Fruit fly (Drosophila melanogaster) ovary, adult (tissue): ENCODE data around the gene CG4199.
A peak's percentile ranks its signal among the peaks of the same experiment; 100 is the strongest.

Experiments
- CG17801 ChIP-seq: fragments of 200-800 bp; optimal IDR thresholded peaks from 2 replicates; lab custom pipeline; 2019; ENCODE audit warnings: missing biosample characterization, mild to moderate bottlenecking, missing genetic modification characterization, moderate library complexity; ENCODE audit not compliant: partially characterized antibody

CG4199 gene

DNA sequence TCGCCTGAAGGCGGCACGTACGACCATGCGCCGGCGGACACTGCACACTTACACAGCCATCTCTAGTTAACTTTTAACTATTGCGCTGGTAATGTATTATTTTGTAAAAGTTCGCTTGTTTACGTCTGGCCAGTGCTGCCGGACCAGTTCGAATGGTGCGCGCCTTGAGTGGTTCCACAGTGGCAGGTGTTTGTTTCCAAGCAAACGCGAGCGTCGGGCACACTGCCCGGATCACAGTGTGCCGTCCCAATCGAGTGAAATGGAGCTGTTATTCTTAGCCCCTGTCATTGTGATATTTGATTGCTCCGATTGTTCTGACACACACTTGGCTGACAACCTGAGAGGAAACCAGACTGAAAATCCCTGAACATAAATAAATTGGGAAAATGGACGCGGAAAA is at the start of gene CG4199:
Gene CG4199 (minus strand): TSS at position 159 of the 400 bp plus-strand sequence.
- TF ChIP-seq CG17801 (GFP tag; lab: Kevin White, UChicago) = peak; percentile 55

DNA sequence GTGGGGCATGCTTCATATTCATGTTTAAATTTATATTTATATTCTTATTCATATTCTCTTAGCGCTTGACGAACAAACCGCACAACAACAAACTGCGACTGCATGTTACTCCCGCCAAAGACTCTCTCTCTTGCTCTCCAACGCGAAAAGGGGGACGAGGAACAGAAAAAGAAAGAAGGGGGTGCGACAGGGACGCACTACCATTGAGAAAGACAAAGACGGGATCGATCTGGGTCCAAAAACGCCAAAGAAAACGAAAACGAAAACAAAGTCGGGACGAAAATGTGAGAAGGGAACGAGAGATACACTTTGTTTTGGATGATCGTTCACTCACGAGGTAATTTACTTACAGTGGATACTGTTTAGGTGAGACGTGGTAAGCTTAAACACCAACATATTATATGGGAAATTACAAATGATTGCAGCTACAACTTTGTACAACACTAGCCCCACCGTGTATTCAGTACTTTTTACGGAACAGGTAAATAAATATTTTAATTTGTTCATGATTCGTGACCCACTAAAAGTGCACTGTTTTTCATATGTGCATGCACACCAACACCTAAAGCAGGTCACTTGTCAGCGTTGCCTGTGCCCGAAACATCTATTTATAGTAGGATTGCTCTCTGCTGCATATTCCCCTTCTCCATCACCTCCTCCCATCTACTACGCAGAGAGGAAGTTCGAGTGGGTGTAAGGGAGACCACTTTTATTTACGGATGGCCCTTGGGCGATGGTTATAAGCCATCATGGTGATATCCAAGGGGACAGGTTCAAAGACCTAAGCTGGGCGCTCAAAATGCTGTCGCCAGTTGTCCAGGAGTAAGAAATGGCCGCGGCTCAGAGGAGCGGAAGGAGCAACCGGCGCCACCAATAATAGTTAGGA is 48.7 kb upstream of the CG4199 start:
- TF ChIP-seq CG17801 (GFP tag; lab: Kevin White, UChicago) = peak; percentile 49

DNA sequence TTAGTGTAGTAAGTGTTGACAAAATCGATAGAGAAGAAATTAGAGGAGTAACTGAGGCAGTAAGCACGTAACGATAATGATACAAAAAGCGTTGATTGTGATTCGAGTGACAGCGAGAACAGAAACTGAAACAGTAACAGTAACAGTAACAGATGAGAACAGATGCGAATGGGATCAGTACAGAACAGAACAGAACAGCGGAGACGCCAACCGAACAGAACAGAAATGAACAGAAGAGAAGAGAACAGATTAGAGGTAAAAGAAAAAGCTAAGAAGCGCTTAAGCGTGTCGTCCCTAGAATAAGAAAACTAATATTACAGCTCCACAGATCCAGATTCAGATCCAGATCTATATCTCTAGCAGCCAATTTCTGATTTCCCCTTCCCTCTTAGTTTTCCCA is 39.4 kb upstream of the CG4199 start:
- no peak for TF ChIP-seq CG17801 (GFP tag; lab: Kevin White, UChicago)

DNA sequence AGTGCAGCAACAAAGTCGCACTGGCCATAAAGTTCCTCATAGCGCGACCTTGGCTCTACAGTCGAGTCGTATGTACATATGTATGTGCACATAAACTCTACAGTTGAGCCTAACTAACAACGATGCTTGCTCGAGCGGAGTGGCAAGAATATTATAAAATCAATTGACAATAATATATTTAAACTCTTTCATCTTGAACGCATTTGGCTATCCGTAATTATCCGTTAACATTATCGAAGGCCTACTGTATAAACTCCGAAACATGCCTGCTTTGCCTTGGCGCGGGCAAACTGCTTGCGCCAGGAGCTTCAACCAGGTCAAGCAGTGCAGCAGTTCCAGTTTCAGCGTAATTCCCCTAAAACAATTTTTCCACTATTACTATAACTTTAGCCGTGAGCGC is 35.4 kb upstream of the CG4199 start:
- TF ChIP-seq CG17801 (GFP tag; lab: Kevin White, UChicago) = peak; percentile 15

DNA sequence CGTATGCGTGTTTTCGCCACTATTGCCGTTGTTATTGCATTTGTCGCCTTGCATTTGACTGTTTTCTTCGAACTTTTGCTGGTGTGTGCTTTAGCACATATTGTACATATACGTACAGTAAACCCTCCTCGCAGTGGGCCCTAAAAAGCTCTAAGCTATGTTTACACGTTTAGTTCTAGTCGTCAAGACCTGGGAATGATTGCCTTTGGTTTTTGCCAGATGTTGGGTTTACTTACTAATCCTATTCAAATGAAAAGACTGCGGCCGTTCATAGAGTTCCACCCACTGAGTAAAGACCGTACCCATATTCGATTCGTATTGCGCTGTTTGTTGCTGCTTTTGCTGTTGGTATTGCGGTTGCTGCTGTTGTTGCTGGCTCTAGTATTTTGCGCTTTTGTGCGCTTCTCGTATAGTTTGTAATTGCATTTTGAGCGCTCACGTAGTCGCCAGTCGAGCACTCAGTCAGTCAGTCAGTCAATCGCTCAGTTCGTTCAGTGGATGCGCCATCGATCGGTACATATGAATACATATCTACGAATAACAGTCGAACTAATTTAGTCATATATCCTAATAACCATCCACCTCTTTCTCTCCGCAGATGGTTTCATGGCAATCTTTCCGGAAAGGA is 34.6 kb upstream of the CG4199 start:
- TF ChIP-seq CG17801 (GFP tag; lab: Kevin White, UChicago) = peak; percentile 90

DNA sequence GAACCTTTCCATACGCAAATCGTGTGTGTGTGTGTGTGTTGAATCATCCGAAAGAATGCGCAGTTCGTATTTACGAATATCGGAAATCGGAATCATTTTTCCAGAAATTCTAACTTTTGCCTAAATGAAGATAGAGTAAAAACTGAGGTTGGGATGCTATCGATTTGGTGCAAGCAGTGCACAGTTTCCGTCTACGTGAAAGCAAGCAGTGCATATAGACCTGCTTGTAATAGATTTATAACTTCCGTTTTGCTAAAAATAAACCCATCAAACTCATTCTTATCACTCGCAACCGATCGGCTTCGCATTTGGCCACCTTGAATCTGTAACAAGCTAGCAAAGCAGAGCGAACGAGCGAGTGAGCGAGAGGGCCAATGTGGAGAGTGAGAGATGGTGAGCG is 33.1 kb upstream of the CG4199 start:
- TF ChIP-seq CG17801 (GFP tag; lab: Kevin White, UChicago) = no peak

DNA sequence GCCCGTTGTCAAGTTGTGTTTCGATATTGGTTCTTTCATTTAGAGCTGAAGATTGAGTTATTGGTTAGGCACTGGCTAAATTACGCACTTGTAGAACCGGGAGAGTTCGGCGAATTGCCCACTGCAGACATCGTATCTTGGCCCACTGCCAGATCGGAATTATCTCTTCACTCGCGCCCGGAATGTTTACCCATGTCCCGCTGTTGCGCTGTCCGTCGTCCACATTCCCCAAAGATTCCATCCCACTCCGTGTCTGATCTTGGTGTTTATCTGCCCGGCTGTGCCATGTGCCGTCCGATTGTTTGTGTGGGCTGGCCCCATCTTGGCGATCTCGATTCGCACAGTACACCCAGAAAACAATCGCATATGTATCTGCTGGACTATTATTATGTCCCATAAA is 31.1 kb upstream of the CG4199 start:
- no peak for TF ChIP-seq CG17801 (GFP tag; lab: Kevin White, UChicago)

DNA sequence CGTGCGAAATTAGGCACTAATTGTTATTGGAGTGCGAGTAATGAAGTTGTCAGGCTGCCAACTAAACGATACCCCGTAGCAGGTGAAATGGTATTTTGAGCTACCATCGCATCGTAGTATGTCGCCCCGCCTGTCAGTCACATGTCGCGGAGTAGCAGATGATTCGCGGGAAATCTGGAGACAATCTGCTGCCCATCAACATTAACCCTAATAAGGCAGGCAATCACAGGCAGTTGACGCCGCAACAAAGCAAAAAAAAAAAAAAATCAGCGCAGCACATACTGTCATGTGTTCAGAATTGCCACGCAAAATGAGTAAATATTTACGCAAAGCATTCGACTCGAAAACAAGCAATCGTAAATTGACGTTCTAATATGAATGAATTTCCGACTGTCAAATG is 30.6 kb upstream of the CG4199 start:
- TF ChIP-seq CG17801 (GFP tag; lab: Kevin White, UChicago) = no peak

DNA sequence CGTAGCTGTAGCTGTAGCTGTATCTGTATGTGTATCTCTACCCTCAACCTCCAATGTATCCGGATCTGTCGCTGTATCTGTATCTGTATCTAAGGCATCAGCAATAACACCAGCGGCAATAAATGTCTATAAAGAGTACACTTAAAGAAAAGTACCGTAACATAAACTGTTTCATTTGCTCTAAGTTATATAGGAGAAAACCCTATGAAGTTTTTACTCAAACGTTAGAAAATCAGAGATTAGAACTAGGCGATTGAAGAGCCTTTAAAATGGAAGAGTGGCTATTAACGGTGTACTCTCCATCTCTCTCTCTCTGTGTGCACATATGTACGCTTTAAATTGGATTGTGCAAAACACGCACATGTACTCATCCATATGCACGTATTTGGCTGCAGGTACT is 25.0 kb upstream of the CG4199 start:
- no peak for TF ChIP-seq CG17801 (GFP tag; lab: Kevin White, UChicago)

DNA sequence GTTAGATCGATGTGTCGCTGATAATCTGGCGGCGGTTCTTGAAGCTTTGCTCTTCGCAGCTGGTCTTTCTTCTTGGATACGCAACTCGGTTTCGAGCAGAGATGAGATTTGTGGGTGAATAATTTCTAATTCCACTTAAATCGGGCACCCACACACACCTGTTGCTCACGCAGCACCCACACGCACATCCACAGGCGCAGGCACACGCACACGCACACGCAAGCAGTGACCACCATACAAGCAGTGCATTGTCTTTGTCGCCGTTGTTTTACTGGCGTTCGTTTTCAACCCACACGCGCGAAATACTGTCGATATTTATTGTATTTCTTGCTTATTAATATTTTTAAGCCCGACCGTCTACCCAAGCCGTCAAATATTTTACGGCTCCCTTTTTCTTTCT is 23.1 kb upstream of the CG4199 start:
- TF ChIP-seq CG17801 (GFP tag; lab: Kevin White, UChicago) = no peak

DNA sequence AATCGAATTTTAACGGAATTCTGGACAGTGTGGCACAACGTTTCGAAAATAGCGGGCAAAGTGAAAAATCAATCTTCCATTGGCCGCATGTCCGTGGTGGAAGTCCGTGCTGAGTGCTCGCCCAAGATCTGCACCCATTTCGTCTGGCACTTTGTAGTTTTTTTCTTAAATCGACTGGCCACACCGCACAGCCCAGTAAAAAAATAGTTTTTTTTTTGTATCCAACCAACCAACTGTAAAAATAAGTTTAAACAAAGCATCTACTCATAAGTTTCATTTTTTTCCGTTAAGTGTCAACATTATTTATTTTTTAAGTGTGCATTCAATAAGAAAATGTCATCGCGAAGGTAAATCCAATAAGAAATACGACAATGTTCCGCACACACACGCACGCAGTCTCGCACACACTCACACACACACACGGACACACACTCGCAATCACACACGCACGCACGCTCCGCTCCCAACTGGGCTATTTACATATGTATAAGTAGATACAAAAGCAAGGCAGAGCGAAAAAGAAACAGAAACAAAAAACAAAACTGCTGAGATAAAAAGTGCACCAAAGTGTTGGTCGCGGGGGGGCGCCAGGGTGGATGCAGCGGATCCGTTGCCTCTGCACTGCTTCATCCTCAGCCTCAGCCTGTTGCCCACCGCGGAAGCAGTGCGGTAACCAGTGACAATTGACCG is 20.9 kb upstream of the CG4199 start, which contains the start of gene csw:
Gene csw (plus strand): TSS at position 163 of the 690 bp plus-strand sequence.
- TF ChIP-seq CG17801 (GFP tag; lab: Kevin White, UChicago) = peak; percentile 93

DNA sequence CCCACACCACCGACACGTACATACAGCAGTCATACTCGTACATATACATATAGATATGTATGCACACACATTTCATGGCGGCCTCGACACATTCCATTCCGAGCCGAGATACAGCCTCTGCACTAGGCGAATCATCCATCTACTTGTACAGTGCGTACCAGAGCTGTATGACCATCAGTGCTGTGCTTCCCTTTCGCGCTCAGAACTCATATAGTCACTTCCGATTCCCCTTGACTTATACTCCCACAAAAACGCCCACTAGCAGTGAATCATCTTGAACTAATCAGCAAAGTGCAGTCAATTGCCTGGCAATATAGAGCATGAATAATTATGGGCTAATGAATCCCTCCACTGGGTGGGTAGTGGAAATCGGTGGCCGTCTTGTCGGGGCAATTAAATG is 16.5 kb upstream of the CG4199 start:
- no peak for TF ChIP-seq CG17801 (GFP tag; lab: Kevin White, UChicago)

DNA sequence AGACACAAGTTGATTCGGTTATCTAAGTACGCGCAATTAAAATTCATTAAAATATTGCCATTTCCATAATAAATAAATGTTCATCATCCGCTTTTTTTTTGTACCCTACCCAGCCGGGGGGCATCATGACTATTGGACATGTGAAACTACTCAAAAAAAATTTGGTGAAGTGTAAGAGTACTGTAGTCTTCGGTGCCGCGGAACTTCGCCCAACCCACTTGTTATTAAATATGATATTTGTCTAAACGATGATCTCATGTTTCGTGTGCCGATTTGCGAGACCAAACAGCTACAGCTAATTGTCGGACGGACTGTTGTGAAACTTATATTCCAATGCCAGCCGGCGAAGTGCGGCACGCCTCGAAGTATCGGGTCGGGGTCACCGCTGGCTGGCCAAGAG is 15.5 kb upstream of the CG4199 start:
- TF ChIP-seq CG17801 (GFP tag; lab: Kevin White, UChicago) = no peak

DNA sequence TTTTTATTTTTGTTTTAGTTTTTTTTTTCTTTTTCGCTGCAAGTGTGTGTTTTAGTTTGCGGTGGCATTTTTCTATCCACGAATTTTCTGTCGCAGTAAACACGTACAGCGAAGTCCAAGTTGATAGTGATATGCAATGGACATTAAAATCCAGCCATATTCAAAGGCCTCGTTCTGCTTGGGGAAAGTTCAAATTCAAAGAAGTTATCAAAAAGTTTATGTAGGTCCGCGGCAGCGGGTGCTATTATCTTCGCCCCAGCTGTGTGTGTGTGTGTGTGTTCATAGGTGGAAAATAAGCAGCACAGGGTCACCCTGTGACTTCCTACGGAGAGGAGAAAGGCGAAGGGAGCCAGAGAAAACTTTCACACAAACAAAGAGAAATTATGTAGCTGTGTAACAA is 14.2 kb upstream of the CG4199 start:
- TF ChIP-seq CG17801 (GFP tag; lab: Kevin White, UChicago) = no peak

DNA sequence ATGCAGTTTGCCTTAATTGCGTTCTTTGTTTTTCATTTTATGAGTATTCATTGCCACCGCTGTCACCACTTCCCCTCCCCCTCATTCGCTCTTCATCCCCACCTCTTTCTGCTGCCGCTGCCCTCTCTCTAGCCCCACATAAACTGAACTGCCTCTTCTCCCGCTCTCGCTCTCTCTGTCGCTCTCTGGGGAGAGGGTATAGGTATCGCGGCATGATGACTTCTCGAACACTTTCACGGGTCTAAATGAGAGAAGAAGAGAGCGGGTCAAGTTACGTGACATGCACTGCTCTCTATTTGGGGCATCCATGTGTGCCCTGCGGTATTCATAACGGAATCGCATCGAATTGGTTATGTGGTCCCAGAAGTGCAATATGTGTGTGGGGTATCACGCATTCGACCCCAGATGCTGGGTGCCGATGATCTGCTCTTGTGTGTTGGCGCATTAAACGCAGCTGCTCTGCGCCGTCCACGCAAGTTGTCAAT is 10.4 kb upstream of the CG4199 start:
- peak; percentile 48 for TF ChIP-seq CG17801 (GFP tag; lab: Kevin White, UChicago)
